Worm (Caenorhabditis elegans) whole organism, L3 larva: ENCODE results near the gene dat-1.

Experiments used
- R02D3.7 ChIP-seq: fragments of 150-350 bp; optimal IDR thresholded peaks from 2 replicates; lab custom pipeline; 2014; ENCODE audit warnings: missing biosample characterization, missing genetic modification characterization
- ZK546.5 ChIP-seq: sonication (generic microtip); optimal IDR thresholded peaks from 2 replicates; lab custom pipeline; 2017; ENCODE audit warnings: missing biosample characterization, missing genetic modification characterization
- ceh-16 ChIP-seq: sonication (generic microtip); optimal IDR thresholded peaks from 2 replicates; lab custom pipeline; 2017; ENCODE audit warnings: missing biosample characterization, missing genetic modification characterization
- daf-12 ChIP-seq: fragments of 150-350 bp; optimal IDR thresholded peaks from 2 replicates; lab custom pipeline; 2014; ENCODE audit warnings: missing biosample characterization, missing genetic modification reagents, missing genetic modification characterization
- egl-27 ChIP-seq: sonication (generic microtip); optimal IDR thresholded peaks from 4 replicates; lab custom pipeline; 2017; ENCODE audit warnings: missing biosample characterization, missing genetic modification reagents, missing genetic modification characterization
- egl-5 ChIP-seq: fragments of 150-350 bp; optimal IDR thresholded peaks from 2 replicates; lab custom pipeline; 2017; ENCODE audit warnings: missing biosample characterization, missing genetic modification reagents, missing genetic modification characterization, inconsistent platforms
- elt-1 ChIP-seq: fragments of 150-350 bp; optimal IDR thresholded peaks from 2 replicates; lab custom pipeline; 2014; ENCODE audit warnings: missing biosample characterization, missing genetic modification characterization
- elt-2 ChIP-seq: sonication (generic microtip); optimal IDR thresholded peaks from 2 replicates; lab custom pipeline; 2016; ENCODE audit warnings: missing genetic modification reagents, mild to moderate bottlenecking, missing genetic modification characterization, missing compliant biosample characterization
- elt-3 ChIP-seq, 3 experiments: fragments of 150-350 bp in 1 of 3; sonication (generic microtip) in 2 of 3; optimal IDR thresholded peaks; 2 replicates in 2 of 3; 4 replicates in 1 of 3; lab custom pipeline; 2014 to 2017; ENCODE audit warnings: missing biosample characterization in 3 of 3, missing genetic modification characterization in 3 of 3
- eor-1 ChIP-seq, 2 experiments: fragments of 150-350 bp; optimal IDR thresholded peaks; 2 replicates each; lab custom pipeline; 2014 to 2018; ENCODE audit warnings: missing biosample characterization in 2 of 2, missing genetic modification characterization in 2 of 2
- fkh-10 ChIP-seq: sonication (generic microtip); optimal IDR thresholded peaks from 2 replicates; lab custom pipeline; 2017; ENCODE audit warnings: missing biosample characterization, missing genetic modification reagents, missing genetic modification characterization
- fkh-2 ChIP-seq: fragments of 150-350 bp; optimal IDR thresholded peaks from 2 replicates; lab custom pipeline; 2014; ENCODE audit warnings: missing biosample characterization, missing genetic modification reagents, missing genetic modification characterization
- fos-1 ChIP-seq: fragments of 150-350 bp; optimal IDR thresholded peaks from 2 replicates; lab custom pipeline; 2014; ENCODE audit warnings: missing biosample characterization, missing genetic modification characterization
- hmg-11 ChIP-seq: sonication (generic microtip); optimal IDR thresholded peaks from 2 replicates; lab custom pipeline; 2016; ENCODE audit warnings: missing genetic modification characterization, missing compliant biosample characterization
- lin-15B ChIP-seq: fragments of 150-350 bp; optimal IDR thresholded peaks from 2 replicates; lab custom pipeline; 2014; ENCODE audit warnings: missing biosample characterization, missing genetic modification characterization
- lin-39 ChIP-seq: fragments of 150-350 bp; optimal IDR thresholded peaks from 2 replicates; lab custom pipeline; 2018; ENCODE audit warnings: missing biosample characterization, missing genetic modification reagents, missing genetic modification characterization
- lsy-12 ChIP-seq: sonication (generic microtip); optimal IDR thresholded peaks from 2 replicates; lab custom pipeline; 2016; ENCODE audit warnings: mild to moderate bottlenecking, missing genetic modification characterization, missing compliant biosample characterization
- nfya-1 ChIP-seq: sonication (generic microtip); optimal IDR thresholded peaks from 2 replicates; lab custom pipeline; 2017; ENCODE audit warnings: missing genetic modification characterization, mild to moderate bottlenecking, missing compliant biosample characterization, antibody characterized with exemption, moderate library complexity; ENCODE audit not compliant: insufficient read depth
- nhr-23 ChIP-seq: fragments of 150-350 bp; optimal IDR thresholded peaks from 2 replicates; lab custom pipeline; 2014; ENCODE audit warnings: missing biosample characterization, missing genetic modification reagents, missing genetic modification characterization
- nhr-237 ChIP-seq: fragments of 150-350 bp; optimal IDR thresholded peaks from 2 replicates; lab custom pipeline; 2014; ENCODE audit warnings: missing biosample characterization, missing genetic modification characterization
- nhr-25 ChIP-seq: sonication (generic microtip); optimal IDR thresholded peaks from 2 replicates; lab custom pipeline; 2017; ENCODE audit warnings: missing biosample characterization, missing genetic modification characterization
- nhr-28 ChIP-seq: fragments of 150-350 bp; optimal IDR thresholded peaks from 2 replicates; lab custom pipeline; 2014; ENCODE audit warnings: missing biosample characterization, missing genetic modification characterization
- nhr-43 ChIP-seq: sonication (generic microtip); optimal IDR thresholded peaks from 2 replicates; lab custom pipeline; 2016; ENCODE audit warnings: mild to moderate bottlenecking, missing genetic modification characterization, missing compliant biosample characterization; ENCODE audit not compliant: poor library complexity, severe bottlenecking
- nhr-77 ChIP-seq: fragments of 150-350 bp; optimal IDR thresholded peaks from 2 replicates; lab custom pipeline; 2014; ENCODE audit warnings: missing biosample characterization, missing genetic modification characterization
- pha-4 ChIP-seq: fragments of 150-350 bp; optimal IDR thresholded peaks from 2 replicates; lab custom pipeline; 2014; ENCODE audit warnings: missing biosample characterization, missing genetic modification reagents, missing genetic modification characterization
- pqm-1 ChIP-seq: fragments of 150-350 bp; optimal IDR thresholded peaks from 2 replicates; lab custom pipeline; 2017; ENCODE audit warnings: missing biosample characterization, missing genetic modification characterization, inconsistent platforms
- sea-2 ChIP-seq: fragments of 150-350 bp; sonication (generic microtip); optimal IDR thresholded peaks from 4 replicates; lab custom pipeline; 2014; ENCODE audit warnings: missing biosample characterization, missing genetic modification reagents, missing genetic modification characterization
- skn-1 ChIP-seq: fragments of 150-350 bp; optimal IDR thresholded peaks from 2 replicates; lab custom pipeline; 2014; ENCODE audit warnings: missing biosample characterization, missing genetic modification characterization
- snpc-4 ChIP-seq: fragments of 150-350 bp; optimal IDR thresholded peaks from 2 replicates; lab custom pipeline; 2014; ENCODE audit warnings: missing biosample characterization, missing genetic modification characterization
- tbx-2 ChIP-seq: sonication (generic microtip); optimal IDR thresholded peaks from 2 replicates; lab custom pipeline; 2016; ENCODE audit warnings: mild to moderate bottlenecking, missing genetic modification characterization, missing compliant biosample characterization
- unc-39 ChIP-seq: sonication (generic microtip); optimal IDR thresholded peaks from 4 replicates; lab custom pipeline; 2017; ENCODE audit warnings: missing biosample characterization, missing genetic modification characterization
- ztf-4 ChIP-seq: fragments of 150-350 bp; optimal IDR thresholded peaks from 2 replicates; lab custom pipeline; 2014; ENCODE audit warnings: missing biosample characterization, missing genetic modification characterization

The dat-1 gene

DNA sequence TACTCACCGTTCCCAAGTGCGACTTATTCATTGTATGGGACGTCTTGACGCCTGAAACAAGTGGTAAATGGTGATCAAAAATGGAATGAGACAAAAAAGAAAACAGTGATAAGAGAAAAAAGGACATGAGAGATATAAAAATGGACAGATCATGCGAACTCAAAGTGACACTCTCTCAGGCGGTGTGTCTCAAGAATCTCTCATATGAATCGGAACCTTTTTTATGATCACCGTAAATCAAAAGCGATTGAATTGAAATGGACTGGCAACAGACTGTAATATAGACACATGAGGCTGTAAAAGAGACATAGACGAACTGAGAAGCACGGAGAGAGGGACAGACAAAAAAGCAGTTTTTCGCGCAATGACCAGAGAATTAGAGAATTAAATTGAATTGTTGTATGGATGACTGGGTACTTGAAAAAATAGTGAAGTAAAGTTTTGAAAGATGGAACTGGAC, 26.3 kb downstream of the dat-1 start, which contains the start of gene clip-1:
Gene clip-1 (minus strand): TSS at position 51 of the 460 bp plus-strand sequence.
- TF ChIP-seq elt-2 (tag; lab: Kevin White, UChicago), result peak; percentile 15
- peak; percentile 6 for TF ChIP-seq nfya-1 (tag; lab: Kevin White, UChicago)
- TF ChIP-seq nhr-43 (tag; lab: Kevin White, UChicago), result peak; percentile 23
- no peak for TF ChIP-seq egl-27 (tag; lab: Kevin White, UChicago)
- no peak for TF ChIP-seq eor-1 (tag; optimal IDR thresholded peaks at IDR 0.05; lab: Kevin White, UChicago)
- peak; percentile 53 for TF ChIP-seq nhr-25 (tag; lab: Kevin White, UChicago)
- peak; percentile 36 for TF ChIP-seq pha-4
- TF ChIP-seq nhr-23, result peak; percentile 24
- TF ChIP-seq, all 47 proteins: peak for 6

DNA sequence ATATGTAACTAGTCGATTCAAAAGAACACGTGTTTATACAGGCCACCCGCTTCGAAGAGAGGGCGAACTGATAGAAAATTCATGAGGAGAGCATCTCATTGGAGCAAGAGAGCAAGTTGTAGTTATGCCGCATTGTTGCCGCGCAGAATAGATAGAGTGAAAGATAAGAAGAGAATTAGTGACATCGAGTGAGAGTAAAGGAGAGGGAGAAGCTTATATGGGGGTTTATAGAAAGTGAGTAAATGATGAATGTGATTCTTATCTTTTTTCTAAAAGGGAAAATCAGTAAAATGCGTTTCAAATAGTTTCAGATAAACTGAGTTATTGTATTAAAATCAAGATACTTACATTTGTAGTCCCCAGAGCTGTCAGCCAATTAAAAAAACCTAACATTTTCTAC, 27.4 kb downstream of the dat-1 start:
- TF ChIP-seq ceh-16 (tag; lab: Kevin White, UChicago) (no peak), tbx-2 (no peak), nfya-1 (tag; lab: Kevin White, UChicago) (peak; percentile 13), lin-39 (tag; lab: Kevin White, UChicago) (no peak), pqm-1 (peak; percentile 23), R02D3.7 (tag; lab: Kevin White, UChicago) (no peak), pha-4 (peak; percentile 11), elt-2 (tag; lab: Kevin White, UChicago) (peak; percentile 65), elt-1 (tag; lab: Kevin White, UChicago) (peak; percentile 88), nhr-23 (no peak)

DNA sequence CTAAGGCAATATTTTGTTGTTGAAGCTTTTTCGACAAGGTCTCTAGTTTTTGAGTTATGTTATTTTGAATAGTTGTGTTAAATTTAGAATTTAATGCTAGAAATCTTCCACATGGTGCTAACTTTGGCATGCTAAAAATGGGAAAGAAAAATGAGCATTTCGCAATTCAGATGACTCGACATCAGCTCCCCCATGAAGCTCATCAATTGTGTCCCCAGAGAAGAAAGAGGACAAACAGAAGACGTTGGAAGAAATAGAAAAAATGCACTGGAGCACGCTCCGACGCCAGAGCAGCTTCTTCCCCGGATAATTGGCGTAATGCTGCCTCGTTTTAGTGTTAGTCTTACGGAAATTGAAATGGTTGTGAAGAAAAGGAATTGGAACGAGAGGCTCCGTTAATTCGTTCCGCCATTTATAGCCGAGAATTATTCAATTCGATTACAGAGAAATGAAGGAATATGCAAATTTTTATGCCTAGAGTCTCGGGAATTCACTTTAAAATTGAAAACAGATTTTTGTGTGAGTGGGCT, 28.7 kb downstream of the dat-1 start:
- peak; percentile 15 for TF ChIP-seq nfya-1 (tag; lab: Kevin White, UChicago)
- peak; percentile 59 for TF ChIP-seq lin-39 (tag; lab: Kevin White, UChicago)
- TF ChIP-seq daf-12 (tag; lab: Kevin White, UChicago), result no peak

DNA sequence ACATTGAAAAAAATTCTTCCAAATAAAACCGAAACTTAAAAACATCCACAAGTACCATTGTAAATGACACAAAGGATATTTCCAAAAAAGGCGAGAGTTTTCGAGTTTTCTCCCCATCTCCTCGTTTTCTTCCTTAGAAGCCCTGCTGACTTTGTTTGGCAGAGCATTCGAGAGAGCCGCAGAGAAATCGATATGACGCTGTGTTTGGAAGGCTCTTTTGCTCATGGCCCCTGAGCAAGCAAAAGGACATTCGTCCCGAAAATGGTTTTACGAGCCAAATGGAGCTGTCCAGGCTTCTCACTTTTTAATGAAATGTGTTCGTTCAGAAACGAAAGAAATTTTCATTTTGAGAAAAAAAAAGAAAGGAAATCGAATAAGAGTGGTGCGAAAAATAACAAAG, 29.3 kb downstream of the dat-1 start:
- TF ChIP-seq tbx-2, result no peak
- TF ChIP-seq nfya-1 (tag; lab: Kevin White, UChicago), result peak; percentile 53
- no peak for TF ChIP-seq snpc-4 (tag; lab: Kevin White, UChicago)
- peak; percentile 51 for TF ChIP-seq lin-39 (tag; lab: Kevin White, UChicago)
- no peak for TF ChIP-seq elt-2 (tag; lab: Kevin White, UChicago)
- peak; percentile 42 for TF ChIP-seq hmg-11 (tag; lab: Kevin White, UChicago)
- TF ChIP-seq fkh-10 (GFP tag; lab: Kevin White, UChicago), result no peak
- peak; percentile 10 for TF ChIP-seq sea-2 (GFP tag; lab: Kevin White, UChicago)
- TF ChIP-seq egl-5, result peak; percentile 54
- no peak for TF ChIP-seq ztf-4 (tag; lab: Kevin White, UChicago)
- TF ChIP-seq elt-3 (tag; optimal IDR thresholded peaks at IDR 0.05; lab: Kevin White, UChicago), result no peak
- TF ChIP-seq skn-1 (tag; lab: Kevin White, UChicago), result no peak
- TF ChIP-seq fkh-2, result no peak
- TF ChIP-seq, all 47 proteins: peak for 5

DNA sequence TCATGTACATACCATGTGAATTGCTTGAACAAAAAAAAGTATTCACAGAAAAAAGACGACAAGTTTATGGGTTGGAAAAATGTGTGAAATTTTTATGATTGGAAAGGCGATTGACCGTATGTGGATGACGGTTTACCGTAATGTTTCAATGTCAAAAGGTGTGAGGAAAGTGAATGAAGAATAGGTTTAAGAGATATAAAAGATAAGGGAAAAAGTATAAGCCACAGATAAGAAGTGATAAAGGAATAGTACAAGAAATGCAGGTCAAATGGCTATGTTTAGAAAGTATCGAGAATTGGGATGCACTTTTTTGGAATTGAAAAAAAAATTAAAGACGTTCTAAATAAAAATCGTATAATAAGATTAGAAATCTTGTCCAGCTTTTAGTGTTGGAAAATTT, 35.0 kb downstream of the dat-1 start:
- no peak for TF ChIP-seq egl-27 (tag; lab: Kevin White, UChicago)
- TF ChIP-seq nfya-1 (tag; lab: Kevin White, UChicago), result no peak
- TF ChIP-seq nhr-77, result no peak
- peak; percentile 7 for TF ChIP-seq nhr-23
- no peak for TF ChIP-seq fos-1
- no peak for TF ChIP-seq nhr-237
- no peak for TF ChIP-seq nhr-28
- no peak for TF ChIP-seq lin-15B (tag; lab: Kevin White, UChicago)
- TF ChIP-seq eor-1 (tag; optimal IDR thresholded peaks at IDR 0.05; lab: Kevin White, UChicago), result no peak
- no peak for TF ChIP-seq elt-2 (tag; lab: Kevin White, UChicago)
- no peak for TF ChIP-seq snpc-4 (tag; lab: Kevin White, UChicago)
- TF ChIP-seq fkh-10 (GFP tag; lab: Kevin White, UChicago), result no peak
- peak; percentile 5 for TF ChIP-seq nhr-25 (tag; lab: Kevin White, UChicago)
- TF ChIP-seq lsy-12 (tag; lab: Kevin White, UChicago), result no peak
- no peak for TF ChIP-seq egl-5
- TF ChIP-seq ZK546.5 (tag; lab: Kevin White, UChicago), result no peak
- no peak for TF ChIP-seq unc-39 (tag; lab: Kevin White, UChicago)
- TF ChIP-seq lin-39 (tag; lab: Kevin White, UChicago), result no peak
- TF ChIP-seq elt-3 (tag; optimal IDR thresholded peaks at IDR 0.05; lab: Kevin White, UChicago), result peak in 1 of 3 experiments; percentile 89
